Fruit fly (Drosophila melanogaster) whole organism, embryonic: ENCODE measurements around the gene Drs.

Experiments used
- Bteb2 ChIP-seq: fragments of 200-800 bp; sonication (Bioruptor generic); optimal IDR thresholded peaks from 2 replicates; lab custom pipeline; 2016; ENCODE audit warnings: missing biosample characterization, missing genetic modification characterization
- CG11504 ChIP-seq: fragments of 200-800 bp; sonication (Bioruptor generic); optimal IDR thresholded peaks from 3 replicates; lab custom pipeline; 2019; ENCODE audit warnings: missing biosample characterization, mild to moderate bottlenecking, missing genetic modification characterization, moderate library complexity
- CG1233 ChIP-seq: fragments of 200-800 bp; sonication (Bioruptor generic); optimal IDR thresholded peaks from 4 replicates; lab custom pipeline; 2018; ENCODE audit warnings: missing biosample characterization, mild to moderate bottlenecking, missing genetic modification characterization
- CG12769 ChIP-seq: fragments of 200-800 bp; sonication (Bioruptor generic); optimal IDR thresholded peaks from 2 replicates; lab custom pipeline; 2019; ENCODE audit warnings: missing biosample characterization, mild to moderate bottlenecking, missing genetic modification characterization, moderate library complexity
- CG13894 ChIP-seq: fragments of 200-800 bp; sonication (Bioruptor generic); optimal IDR thresholded peaks from 3 replicates; lab custom pipeline; 2018; ENCODE audit warnings: missing biosample characterization, mild to moderate bottlenecking, missing genetic modification characterization, moderate library complexity
- CG14014 ChIP-seq: fragments of 200-800 bp; sonication (Bioruptor generic); IDR thresholded peaks from 2 replicates; pipeline ENCODE4 v1.3.6; 2022; ENCODE audit warnings: missing biosample characterization, missing genetic modification characterization
- CG15514 ChIP-seq: fragments of 200-800 bp; sonication (Bioruptor generic); optimal IDR thresholded peaks from 3 replicates; lab custom pipeline; 2017; ENCODE audit warnings: missing biosample characterization, missing genetic modification characterization, mild to moderate bottlenecking, moderate library complexity, missing genetic modification reagents
- CG16813 ChIP-seq: fragments of 200-800 bp; sonication (Bioruptor generic); IDR thresholded peaks from 3 replicates; pipeline ENCODE4 v1.3.6; 2022; ENCODE audit warnings: missing biosample characterization, missing genetic modification characterization; ENCODE audit not compliant: partially characterized antibody
- CG17186 ChIP-seq: fragments of 200-800 bp; sonication (Bioruptor generic); optimal IDR thresholded peaks from 3 replicates; lab custom pipeline; 2017; ENCODE audit warnings: missing biosample characterization, missing genetic modification reagents, missing genetic modification characterization
- CG18262 ChIP-seq: fragments of 200-800 bp; optimal IDR thresholded peaks from 3 replicates; lab custom pipeline; 2019; ENCODE audit warnings: missing biosample characterization, mild to moderate bottlenecking, missing genetic modification characterization, moderate library complexity
- CG2199 ChIP-seq: fragments of 200-800 bp; sonication (Bioruptor generic); IDR thresholded peaks from 3 replicates; pipeline ENCODE4 v1.3.6; 2022; ENCODE audit warnings: missing biosample characterization, missing genetic modification characterization
- CG3995 ChIP-seq: fragments of 200-800 bp; sonication (Bioruptor generic); optimal IDR thresholded peaks from 3 replicates; lab custom pipeline; 2016; ENCODE audit warnings: missing biosample characterization, missing genetic modification characterization
- CG4360 ChIP-seq: fragments of 200-800 bp; sonication (Bioruptor generic); IDR thresholded peaks from 2 replicates; pipeline ENCODE4 v1.3.6; 2022; ENCODE audit warnings: missing biosample characterization, missing genetic modification characterization
- CG4404 ChIP-seq: fragments of 200-800 bp; sonication (Bioruptor generic); IDR thresholded peaks from 2 replicates; pipeline ENCODE4 v1.3.6; 2022; ENCODE audit warnings: missing biosample characterization, missing genetic modification characterization
- CG7745 ChIP-seq: fragments of 200-800 bp; sonication (Bioruptor generic); optimal IDR thresholded peaks from 2 replicates; lab custom pipeline; 2018; ENCODE audit warnings: missing biosample characterization, mild to moderate bottlenecking, missing genetic modification characterization, moderate library complexity
- Dll ChIP-seq: fragments of 200-800 bp; sonication (Bioruptor generic); IDR thresholded peaks from 4 replicates; pipeline ENCODE4 v1.3.6; 2022; ENCODE audit warnings: missing biosample characterization, missing genetic modification characterization; ENCODE audit not compliant: partially characterized antibody
- Eip74EF ChIP-seq, 2 experiments: fragments of 200-800 bp in 1 of 2; fragments of >200 bp in 1 of 2; sonication (Bioruptor generic) in 1 of 2; optimal IDR thresholded peaks; 2 replicates each; lab custom pipeline; 2017 to 2019; ENCODE audit warnings: missing biosample characterization in 2 of 2, missing genetic modification characterization in 2 of 2, mild to moderate bottlenecking in 1 of 2, moderate library complexity in 1 of 2
- HLHmδ ChIP-seq: fragments of 200-800 bp; sonication (Bioruptor generic); optimal IDR thresholded peaks from 2 replicates; lab custom pipeline; 2018; ENCODE audit warnings: missing biosample characterization, mild to moderate bottlenecking, missing genetic modification characterization, moderate library complexity
- MTF-1 ChIP-seq: fragments of 200-800 bp; sonication (Bioruptor generic); optimal IDR thresholded peaks from 2 replicates; lab custom pipeline; 2018; ENCODE audit warnings: missing biosample characterization, mild to moderate bottlenecking, missing genetic modification characterization, borderline replicate concordance
- Nf-YB ChIP-seq: fragments of 200-800 bp; sonication (Bioruptor generic); optimal IDR thresholded peaks from 3 replicates; lab custom pipeline; 2019; ENCODE audit warnings: missing biosample characterization, mild to moderate bottlenecking, missing genetic modification characterization, moderate library complexity
- Scr ChIP-seq: fragments of 200-800 bp; sonication (Bioruptor generic); IDR thresholded peaks from 2 replicates; pipeline ENCODE4 v1.3.6; 2022; ENCODE audit warnings: missing biosample characterization, missing genetic modification characterization; ENCODE audit not compliant: partially characterized antibody
- Sry-β ChIP-seq: fragments of 200-800 bp; sonication (Bioruptor generic); optimal IDR thresholded peaks from 2 replicates; lab custom pipeline; 2018; ENCODE audit warnings: missing biosample characterization, mild to moderate bottlenecking, missing genetic modification characterization, moderate library complexity
- Stat92E ChIP-seq, 3 experiments: fragments of >200 bp in 2 of 3; fragments of 200-800 bp in 1 of 3; sonication (Bioruptor generic) in 1 of 3; optimal IDR thresholded peaks; 2 replicates each; lab custom pipeline; 2017 to 2019; ENCODE audit warnings: missing biosample characterization in 3 of 3, missing genetic modification characterization in 3 of 3, mild to moderate bottlenecking in 1 of 3, moderate library complexity in 1 of 3
- abd-A ChIP-seq: fragments of 200-800 bp; sonication (Bioruptor generic); optimal IDR thresholded peaks from 3 replicates; lab custom pipeline; 2019; ENCODE audit warnings: missing biosample characterization, mild to moderate bottlenecking, missing genetic modification characterization, moderate library complexity
- aop ChIP-seq: fragments of 200-800 bp; sonication (Bioruptor generic); IDR thresholded peaks from 2 replicates; pipeline ENCODE4 v1.3.6; 2022; ENCODE audit warnings: missing biosample characterization, missing genetic modification characterization
- az2 ChIP-seq: fragments of 200-800 bp; sonication (Bioruptor generic); optimal IDR thresholded peaks from 3 replicates; lab custom pipeline; 2016; ENCODE audit warnings: missing biosample characterization, missing genetic modification characterization
- bbx ChIP-seq: fragments of 200-800 bp; sonication (Bioruptor generic); IDR thresholded peaks from 2 replicates; pipeline ENCODE4 v1.3.6; 2022; ENCODE audit warnings: missing biosample characterization, missing genetic modification characterization; ENCODE audit not compliant: partially characterized antibody
- cg ChIP-seq: fragments of 200-800 bp; sonication (Bioruptor generic); optimal IDR thresholded peaks from 3 replicates; lab custom pipeline; 2019; ENCODE audit warnings: missing biosample characterization, mild to moderate bottlenecking, missing genetic modification characterization, moderate library complexity
- crol ChIP-seq: fragments of 200-800 bp; sonication (Bioruptor generic); IDR thresholded peaks from 2 replicates; pipeline ENCODE4 v1.3.6; 2022; ENCODE audit warnings: missing biosample characterization, missing genetic modification characterization
- dimm ChIP-seq: fragments of 200-800 bp; sonication (Bioruptor generic); IDR thresholded peaks from 2 replicates; pipeline ENCODE4 v1.3.6; 2022; ENCODE audit warnings: missing biosample characterization, missing genetic modification characterization
- dmrt11E ChIP-seq: fragments of 200-800 bp; sonication (Bioruptor generic); optimal IDR thresholded peaks from 3 replicates; lab custom pipeline; 2018; ENCODE audit warnings: missing biosample characterization, mild to moderate bottlenecking, missing genetic modification characterization, moderate library complexity
- fru ChIP-seq: fragments of >200 bp; optimal IDR thresholded peaks from 2 replicates; lab custom pipeline; 2017
- grn ChIP-seq: fragments of 200-800 bp; sonication (Bioruptor generic); optimal IDR thresholded peaks from 3 replicates; lab custom pipeline; 2017; ENCODE audit warnings: missing biosample characterization, missing genetic modification characterization
- jumu ChIP-seq: fragments of 200-800 bp; sonication (Bioruptor generic); optimal IDR thresholded peaks from 3 replicates; lab custom pipeline; 2016; ENCODE audit warnings: missing biosample characterization, missing genetic modification characterization
- kni ChIP-seq: fragments of 200-800 bp; sonication (Bioruptor generic); optimal IDR thresholded peaks from 3 replicates; lab custom pipeline; 2017; ENCODE audit warnings: mild to moderate bottlenecking, missing biosample characterization, missing genetic modification reagents, missing genetic modification characterization
- lola ChIP-seq, 3 experiments: fragments of >200 bp in 2 of 3; fragments of 200-800 bp in 1 of 3; sonication (Bioruptor generic) in 1 of 3; optimal IDR thresholded peaks; 2 replicates each; lab custom pipeline; 2017 to 2019; ENCODE audit warnings: missing biosample characterization in 3 of 3, missing genetic modification characterization in 3 of 3, mild to moderate bottlenecking in 1 of 3, moderate library complexity in 1 of 3
- nau ChIP-seq: fragments of 200-800 bp; sonication (Bioruptor generic); optimal IDR thresholded peaks from 3 replicates; lab custom pipeline; 2017; ENCODE audit warnings: missing biosample characterization, mild to moderate bottlenecking, missing genetic modification characterization, missing genetic modification reagents
- oc ChIP-seq: fragments of 200-800 bp; sonication (Bioruptor generic); optimal IDR thresholded peaks from 2 replicates; lab custom pipeline; 2018; ENCODE audit warnings: missing biosample characterization, mild to moderate bottlenecking, missing genetic modification characterization, moderate library complexity
- peb ChIP-seq: fragments of 200-800 bp; sonication (Bioruptor generic); IDR thresholded peaks from 2 replicates; pipeline ENCODE4 v1.3.6; 2022; ENCODE audit warnings: missing biosample characterization, missing genetic modification characterization
- pros ChIP-seq: fragments of 200-800 bp; sonication (Bioruptor generic); optimal IDR thresholded peaks from 3 replicates; lab custom pipeline; 2019; ENCODE audit warnings: missing biosample characterization, mild to moderate bottlenecking, missing genetic modification characterization, moderate library complexity
- ranshi ChIP-seq: fragments of 200-800 bp; sonication (Bioruptor generic); IDR thresholded peaks from 2 replicates; pipeline ENCODE4 v1.3.6; 2022; ENCODE audit warnings: missing biosample characterization, missing genetic modification characterization
- scrt ChIP-seq: fragments of 200-800 bp; sonication (Bioruptor generic); optimal IDR thresholded peaks from 2 replicates; lab custom pipeline; 2018; ENCODE audit warnings: missing biosample characterization, mild to moderate bottlenecking, missing genetic modification characterization, moderate library complexity
- twi ChIP-seq: fragments of 200-800 bp; optimal IDR thresholded peaks from 2 replicates; lab custom pipeline; 2019; ENCODE audit warnings: missing biosample characterization, mild to moderate bottlenecking, missing genetic modification characterization, moderate library complexity
- vnd ChIP-seq: fragments of 200-800 bp; sonication (Bioruptor generic); IDR thresholded peaks from 3 replicates; pipeline ENCODE4 v1.3.6; 2022; ENCODE audit warnings: missing biosample characterization, missing genetic modification characterization; ENCODE audit not compliant: partially characterized antibody
- zen ChIP-seq: fragments of 200-800 bp; sonication (Bioruptor generic); optimal IDR thresholded peaks from 3 replicates; lab custom pipeline; 2018; ENCODE audit warnings: missing biosample characterization, mild to moderate bottlenecking, missing genetic modification characterization, moderate library complexity
- zf30C ChIP-seq: fragments of 200-800 bp; sonication (Bioruptor generic); optimal IDR thresholded peaks from 3 replicates; lab custom pipeline; 2018; ENCODE audit warnings: missing biosample characterization, mild to moderate bottlenecking, missing genetic modification characterization

Drs gene

DNA sequence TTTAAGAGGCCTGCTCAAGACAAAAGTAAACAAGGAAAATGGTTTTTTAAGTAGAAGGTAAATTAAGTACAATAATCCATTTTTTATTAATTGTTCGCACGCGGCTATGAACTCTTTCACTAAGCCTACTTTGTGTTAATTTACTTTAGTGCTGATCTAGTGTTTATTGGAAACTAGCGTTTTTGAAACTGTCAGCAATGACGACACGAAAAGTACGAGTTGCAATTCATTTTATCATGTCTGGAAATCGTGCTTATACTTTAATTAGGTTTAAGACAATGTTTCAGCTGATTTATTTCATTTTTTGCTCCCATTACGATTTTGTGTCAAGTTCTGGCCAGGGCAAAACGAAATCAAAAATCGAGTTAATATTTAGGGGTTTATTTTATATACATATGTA lies 38.9 kb downstream of the Drs start:
- TF ChIP-seq CG13894 (tag; lab: Kevin White, UChicago) (no peak), CG16813 (no peak), dmrt11E (tag; lab: Kevin White, UChicago) (no peak), nau (GFP tag; lab: Kevin White, UChicago) (no peak), CG14014 (GFP tag; lab: Robert Waterston, UW) (no peak), dimm (GFP tag; lab: Robert Waterston, UW) (no peak), scrt (GFP tag; lab: Kevin White, UChicago) (no peak), CG1233 (no peak), Scr (GFP tag; lab: Robert Waterston, UW) (no peak), az2 (GFP tag; lab: Kevin White, UChicago) (no peak), CG17186 (GFP tag; lab: Kevin White, UChicago) (no peak), peb (GFP tag; lab: Robert Waterston, UW) (no peak), bbx (GFP tag; lab: Robert Waterston, UW) (no peak), MTF-1 (GFP tag; lab: Kevin White, UChicago) (no peak), Bteb2 (no peak)

- TF ChIP-seq kni (GFP tag; lab: Kevin White, UChicago) (peak; percentile 47), Stat92E (GFP tag; optimal IDR thresholded peaks at IDR 0.05; lab: Kevin White, UChicago) (peak in 1 of 3 experiments; percentile 35), CG12769 (tag; lab: Kevin White, UChicago) (peak; percentile 26), Nf-YB (GFP tag; lab: Kevin White, UChicago) (peak; percentile 41), vnd (GFP tag; lab: Robert Waterston, UW) (no peak), abd-A (tag; lab: Kevin White, UChicago) (peak; percentile 59), dmrt11E (tag; lab: Kevin White, UChicago) (peak; percentile 32), CG4404 (GFP tag; lab: Robert Waterston, UW) (no peak), CG15514 (GFP tag; lab: Kevin White, UChicago) (peak; percentile 93), aop (GFP tag; lab: Robert Waterston, UW) (0 out of 2 replicates have a peak, but pooled peaks have one; percentile 31), oc (tag; lab: Kevin White, UChicago) (no peak), Sry-β (GFP tag; lab: Kevin White, UChicago) (peak; percentile 75), jumu (no peak), grn (GFP tag; lab: Kevin White, UChicago) (peak; percentile 60), HLHmδ (peak; percentile 44), CG7745 (peak; percentile 5), crol (GFP tag; lab: Robert Waterston, UW) (peak; percentile 85), zen (tag; lab: Kevin White, UChicago) (peak; percentile 77), fru (lab: Kevin White, UChicago) (no peak), Dll (GFP tag; lab: Robert Waterston, UW) (0 out of 4 replicates have a peak, but pooled peaks have one; percentile 34), Eip74EF (GFP tag; optimal IDR thresholded peaks at IDR 0.05; lab: Kevin White, UChicago) (no peak), twi (peak; percentile 100), ranshi (GFP tag; lab: Robert Waterston, UW) (no peak), zf30C (GFP tag; lab: Kevin White, UChicago) (peak; percentile 15), lola (GFP tag; optimal IDR thresholded peaks at IDR 0.05; lab: Kevin White, UChicago) (peak in 1 of 3 experiments; percentile 24), CG11504 (tag; lab: Kevin White, UChicago) (peak; percentile 33), CG2199 (GFP tag; lab: Robert Waterston, UW) (peak; percentile 66; the same call in 1 of the 3 replicates), CG4360 (GFP tag; lab: Robert Waterston, UW) (peak; percentile 78), pros (GFP tag; lab: Kevin White, UChicago) (peak; percentile 85), CG3995 (GFP tag; lab: Kevin White, UChicago) (no peak), cg (GFP tag; lab: Kevin White, UChicago) (peak; percentile 90), CG18262 (peak; percentile 21)
Observed at dm6 chr3L:3408796-3409625, 39.7 kb downstream of the Drs start.
